Worm (Caenorhabditis elegans) whole organism, L1 larva: ENCODE results near the gene unk-1.
A peak's percentile ranks its signal among the peaks of the same experiment; 100 is the strongest.

ENCODE experiments used
- C34B4.2 ChIP-seq: sonication (generic microtip); optimal IDR thresholded peaks from 2 replicates; lab custom pipeline; 2017; ENCODE audit warnings: mild to moderate bottlenecking, missing genetic modification characterization, missing compliant biosample characterization
- Y116A8C.19 ChIP-seq: sonication (generic microtip); optimal IDR thresholded peaks from 2 replicates; lab custom pipeline; 2016; ENCODE audit warnings: missing compliant biosample characterization, missing genetic modification characterization, borderline replicate concordance
- aha-1 ChIP-seq: fragments of 150-350 bp; optimal IDR thresholded peaks from 2 replicates; lab custom pipeline; 2014; ENCODE audit warnings: missing biosample characterization, missing genetic modification characterization
- ceh-8 ChIP-seq: fragments of 200-800 bp; sonication (Bioruptor generic); optimal IDR thresholded peaks from 2 replicates; lab custom pipeline; 2018; ENCODE audit warnings: mild to moderate bottlenecking, missing genetic modification characterization, moderate library complexity, missing compliant biosample characterization
- dpl-1 ChIP-seq, 3 experiments: fragments of 150-350 bp in 2 of 3; sonication (generic microtip) in 1 of 3; optimal IDR thresholded peaks; 2 replicates each; lab custom pipeline; 2014 to 2017; ENCODE audit warnings: missing biosample characterization in 3 of 3, missing genetic modification characterization in 3 of 3, missing genetic modification reagents in 3 of 3
- fos-1 ChIP-seq: fragments of 150-350 bp; optimal IDR thresholded peaks from 2 replicates; lab custom pipeline; 2014; ENCODE audit warnings: missing biosample characterization, missing genetic modification characterization
- lin-13 ChIP-seq: fragments of 150-350 bp; optimal IDR thresholded peaks from 2 replicates; lab custom pipeline; 2014; ENCODE audit warnings: missing biosample characterization, missing genetic modification reagents, missing genetic modification characterization
- nhr-76 ChIP-seq: sonication (generic microtip); optimal IDR thresholded peaks from 2 replicates; lab custom pipeline; 2017; ENCODE audit warnings: missing biosample characterization, missing genetic modification characterization
- pqm-1 ChIP-seq: sonication (generic microtip); optimal IDR thresholded peaks from 3 replicates; lab custom pipeline; 2017; ENCODE audit warnings: missing biosample characterization, missing genetic modification characterization
- tbx-2 ChIP-seq: sonication (generic microtip); optimal IDR thresholded peaks from 2 replicates; lab custom pipeline; 2016; ENCODE audit warnings: missing genetic modification characterization, missing compliant biosample characterization
- unc-62 ChIP-seq: fragments of 150-350 bp; optimal IDR thresholded peaks from 2 replicates; lab custom pipeline; 2014; ENCODE audit warnings: missing biosample characterization, missing genetic modification reagents, missing genetic modification characterization
- unc-86 ChIP-seq: sonication (generic microtip); optimal IDR thresholded peaks from 2 replicates; lab custom pipeline; 2016; ENCODE audit warnings: missing genetic modification characterization, missing compliant biosample characterization
- zag-1 ChIP-seq: fragments of 150-350 bp; optimal IDR thresholded peaks from 2 replicates; lab custom pipeline; 2014; ENCODE audit warnings: missing biosample characterization, missing genetic modification characterization
- ztf-11 ChIP-seq, 2 experiments: sonication (generic microtip); optimal IDR thresholded peaks; 2 replicates each; lab custom pipeline; 2016 to 2017; ENCODE audit warnings: missing genetic modification characterization in 2 of 2, missing biosample characterization in 1 of 2, missing compliant biosample characterization in 1 of 2

ce11 chrX:8053008-8053441 lies 38.2 kb downstream of the unk-1 start:
- TF ChIP-seq zag-1 (tag; lab: Kevin White, UChicago), result no peak
- TF ChIP-seq fos-1 (tag; lab: Kevin White, UChicago), result no peak
- no peak for TF ChIP-seq C34B4.2
- TF ChIP-seq unc-86, result no peak
- no peak for TF ChIP-seq unc-62 (GFP tag; lab: Kevin White, UChicago)
- TF ChIP-seq tbx-2, result peak; percentile 18
- no peak for TF ChIP-seq dpl-1 (GFP tag; optimal IDR thresholded peaks at IDR 0.05; lab: Kevin White, UChicago)
- no peak for TF ChIP-seq lin-13 (GFP tag; lab: Kevin White, UChicago)
- TF ChIP-seq pqm-1 (tag; lab: Kevin White, UChicago), result no peak
- TF ChIP-seq ceh-8 (GFP tag; lab: Kevin White, UChicago), result no peak
- no peak for TF ChIP-seq ztf-11 (tag; optimal IDR thresholded peaks at IDR 0.05; lab: Kevin White, UChicago)
- no peak for TF ChIP-seq Y116A8C.19
- no peak for TF ChIP-seq nhr-76 (tag; lab: Kevin White, UChicago)
- TF ChIP-seq aha-1, result no peak
